Fruit fly (Drosophila melanogaster) whole organism, embryonic: ENCODE data around the gene CG5107.

Experiments used
- BEAF-32 ChIP-seq: fragments of 200-800 bp; sonication (Bioruptor generic); optimal IDR thresholded peaks from 3 replicates; lab custom pipeline; 2017; ENCODE audit warnings: missing biosample characterization, missing genetic modification characterization, mild to moderate bottlenecking, moderate library complexity, missing genetic modification reagents
- CG11504 ChIP-seq: fragments of 200-800 bp; sonication (Bioruptor generic); optimal IDR thresholded peaks from 3 replicates; lab custom pipeline; 2019; ENCODE audit warnings: missing biosample characterization, mild to moderate bottlenecking, missing genetic modification characterization, moderate library complexity
- CG12299 ChIP-seq: fragments of 200-800 bp; sonication (Bioruptor generic); optimal IDR thresholded peaks from 2 replicates; lab custom pipeline; 2018; ENCODE audit warnings: missing biosample characterization, mild to moderate bottlenecking, missing genetic modification characterization
- CG12744 ChIP-seq: fragments of 200-800 bp; sonication (Bioruptor generic); optimal IDR thresholded peaks from 2 replicates; lab custom pipeline; 2016; ENCODE audit warnings: missing biosample characterization, missing genetic modification characterization
- CG13296 ChIP-seq: fragments of 200-800 bp; sonication (Bioruptor generic); optimal IDR thresholded peaks from 3 replicates; lab custom pipeline; 2018; ENCODE audit warnings: missing biosample characterization, mild to moderate bottlenecking, missing genetic modification characterization
- CG14014 ChIP-seq: fragments of 200-800 bp; sonication (Bioruptor generic); IDR thresholded peaks from 2 replicates; pipeline ENCODE4 v1.3.6; 2022; ENCODE audit warnings: missing biosample characterization, missing genetic modification characterization
- CG14050 ChIP-seq: fragments of 200-800 bp; sonication (Bioruptor generic); IDR thresholded peaks from 3 replicates; pipeline ENCODE4 v1.3.6; 2022; ENCODE audit warnings: missing biosample characterization, missing genetic modification characterization
- CG14710 ChIP-seq: fragments of 200-800 bp; sonication (Bioruptor generic); optimal IDR thresholded peaks from 3 replicates; lab custom pipeline; 2019; ENCODE audit warnings: missing biosample characterization, mild to moderate bottlenecking, missing genetic modification characterization, moderate library complexity
- CG16813 ChIP-seq: fragments of 200-800 bp; sonication (Bioruptor generic); IDR thresholded peaks from 3 replicates; pipeline ENCODE4 v1.3.6; 2022; ENCODE audit warnings: missing biosample characterization, missing genetic modification characterization; ENCODE audit not compliant: partially characterized antibody
- CG30431 ChIP-seq: fragments of 200-800 bp; sonication (Bioruptor generic); optimal IDR thresholded peaks from 2 replicates; lab custom pipeline; 2017; ENCODE audit warnings: missing biosample characterization, missing genetic modification characterization
- CG3281 ChIP-seq: fragments of 200-800 bp; sonication (Bioruptor generic); optimal IDR thresholded peaks from 3 replicates; lab custom pipeline; 2017; ENCODE audit warnings: missing biosample characterization, mild to moderate bottlenecking, missing genetic modification characterization
- CG4282 ChIP-seq: fragments of 200-800 bp; sonication (Bioruptor generic); optimal IDR thresholded peaks from 2 replicates; lab custom pipeline; 2016; ENCODE audit warnings: missing biosample characterization, missing genetic modification characterization
- CG4617 ChIP-seq: fragments of 200-800 bp; sonication (Bioruptor generic); optimal IDR thresholded peaks from 3 replicates; lab custom pipeline; 2016; ENCODE audit warnings: missing biosample characterization, missing genetic modification characterization, borderline replicate concordance
- CG4730 ChIP-seq: fragments of 200-800 bp; sonication (Bioruptor generic); IDR thresholded peaks from 2 replicates; pipeline ENCODE4 v1.3.6; 2022; ENCODE audit warnings: missing biosample characterization, missing genetic modification characterization
- CG5953 ChIP-seq: fragments of 200-800 bp; sonication (Bioruptor generic); IDR thresholded peaks from 2 replicates; pipeline ENCODE4 v1.3.6; 2022; ENCODE audit warnings: missing biosample characterization, missing genetic modification characterization
- CG6683 ChIP-seq: fragments of 200-800 bp; sonication (Bioruptor generic); optimal IDR thresholded peaks from 2 replicates; lab custom pipeline; 2017; ENCODE audit warnings: missing biosample characterization, mild to moderate bottlenecking, missing genetic modification characterization, missing genetic modification reagents
- CG7271 ChIP-seq: fragments of 200-800 bp; sonication (Bioruptor generic); optimal IDR thresholded peaks from 2 replicates; lab custom pipeline; 2018; ENCODE audit warnings: missing biosample characterization, mild to moderate bottlenecking, missing genetic modification characterization, moderate library complexity
- CG7745 ChIP-seq: fragments of 200-800 bp; sonication (Bioruptor generic); optimal IDR thresholded peaks from 2 replicates; lab custom pipeline; 2018; ENCODE audit warnings: missing biosample characterization, mild to moderate bottlenecking, missing genetic modification characterization, moderate library complexity
- CG8281 ChIP-seq: fragments of 200-800 bp; sonication (Bioruptor generic); optimal IDR thresholded peaks from 2 replicates; lab custom pipeline; 2018; ENCODE audit warnings: missing biosample characterization, mild to moderate bottlenecking, missing genetic modification characterization, moderate library complexity
- CG8944 ChIP-seq: fragments of 200-800 bp; sonication (Bioruptor generic); optimal IDR thresholded peaks from 3 replicates; lab custom pipeline; 2016; ENCODE audit warnings: missing biosample characterization, missing genetic modification characterization
- CrebB ChIP-seq: fragments of 200-800 bp; sonication (Bioruptor generic); optimal IDR thresholded peaks from 3 replicates; lab custom pipeline; 2018; ENCODE audit warnings: missing biosample characterization, mild to moderate bottlenecking, missing genetic modification characterization
- D19A ChIP-seq: fragments of 200-800 bp; optimal IDR thresholded peaks from 3 replicates; lab custom pipeline; 2019; ENCODE audit warnings: missing biosample characterization, mild to moderate bottlenecking, missing genetic modification characterization, moderate library complexity
- Dfd ChIP-seq, 2 experiments: fragments of >200 bp; optimal IDR thresholded peaks; 2 replicates each; lab custom pipeline; 2017; ENCODE audit warnings: missing biosample characterization in 2 of 2, missing genetic modification characterization in 2 of 2
- NC2α ChIP-seq: fragments of 200-800 bp; sonication (Bioruptor generic); optimal IDR thresholded peaks from 2 replicates; lab custom pipeline; 2016; ENCODE audit warnings: missing biosample characterization, missing genetic modification characterization
- Neu2 ChIP-seq: fragments of 200-800 bp; sonication (Bioruptor generic); optimal IDR thresholded peaks from 3 replicates; lab custom pipeline; 2016; ENCODE audit warnings: missing biosample characterization, missing genetic modification characterization, borderline replicate concordance
- NfI ChIP-seq: fragments of 200-800 bp; sonication (Bioruptor generic); optimal IDR thresholded peaks from 3 replicates; lab custom pipeline; 2018; ENCODE audit warnings: missing biosample characterization, mild to moderate bottlenecking, missing genetic modification characterization, moderate library complexity
- Pdp1 ChIP-seq, 2 experiments: fragments of 200-800 bp; sonication (Bioruptor generic); optimal IDR thresholded peaks; 3 replicates each; lab custom pipeline; 2016; ENCODE audit warnings: missing biosample characterization in 2 of 2, missing genetic modification characterization in 2 of 2, mild to moderate bottlenecking in 1 of 2, moderate library complexity in 1 of 2
- Ptx1 ChIP-seq: fragments of 200-800 bp; sonication (Bioruptor generic); IDR thresholded peaks from 2 replicates; pipeline ENCODE4 v1.3.6; 2022; ENCODE audit warnings: missing biosample characterization, missing genetic modification characterization
- Stat92E ChIP-seq, 3 experiments: fragments of >200 bp in 2 of 3; fragments of 200-800 bp in 1 of 3; sonication (Bioruptor generic) in 1 of 3; optimal IDR thresholded peaks; 2 replicates each; lab custom pipeline; 2017 to 2019; ENCODE audit warnings: missing biosample characterization in 3 of 3, missing genetic modification characterization in 3 of 3, mild to moderate bottlenecking in 1 of 3, moderate library complexity in 1 of 3
- ap ChIP-seq: fragments of 200-800 bp; sonication (Bioruptor generic); IDR thresholded peaks from 2 replicates; pipeline ENCODE4 v1.3.6; 2022; ENCODE audit warnings: missing biosample characterization, missing genetic modification characterization
- bigmax ChIP-seq: fragments of 200-800 bp; sonication (Bioruptor generic); optimal IDR thresholded peaks from 2 replicates; lab custom pipeline; 2018; ENCODE audit warnings: missing biosample characterization, mild to moderate bottlenecking, missing genetic modification characterization
- chn ChIP-seq: fragments of 200-800 bp; sonication (Bioruptor generic); optimal IDR thresholded peaks from 2 replicates; lab custom pipeline; 2016; ENCODE audit warnings: missing biosample characterization, missing genetic modification characterization
- ci ChIP-seq: fragments of 200-800 bp; sonication (Bioruptor generic); IDR thresholded peaks from 3 replicates; pipeline ENCODE4 v1.3.6; 2022; ENCODE audit warnings: missing biosample characterization, missing genetic modification characterization
- dm ChIP-seq: fragments of 200-800 bp; sonication (Bioruptor generic); optimal IDR thresholded peaks from 3 replicates; lab custom pipeline; 2016; ENCODE audit warnings: missing biosample characterization, missing genetic modification characterization
- ewg ChIP-seq: fragments of 200-800 bp; sonication (Bioruptor generic); optimal IDR thresholded peaks from 3 replicates; lab custom pipeline; 2017; ENCODE audit warnings: mild to moderate bottlenecking, missing biosample characterization, missing genetic modification reagents, missing genetic modification characterization
- fd102C ChIP-seq: fragments of 200-800 bp; sonication (Bioruptor generic); optimal IDR thresholded peaks from 2 replicates; lab custom pipeline; 2018; ENCODE audit warnings: missing biosample characterization, mild to moderate bottlenecking, missing genetic modification characterization, moderate library complexity
- jigr1 ChIP-seq: fragments of 200-800 bp; sonication (Bioruptor generic); IDR thresholded peaks from 3 replicates; pipeline ENCODE4 v1.3.6; 2022; ENCODE audit warnings: missing biosample characterization, missing genetic modification characterization
- maf-S ChIP-seq: fragments of 200-800 bp; sonication (Bioruptor generic); optimal IDR thresholded peaks from 2 replicates; lab custom pipeline; 2016; ENCODE audit warnings: missing biosample characterization, missing genetic modification characterization
- p53 ChIP-seq: fragments of 200-800 bp; sonication (Bioruptor generic); optimal IDR thresholded peaks from 2 replicates; lab custom pipeline; 2016; ENCODE audit warnings: missing biosample characterization, missing genetic modification characterization
- pfk ChIP-seq: fragments of 200-800 bp; sonication (Bioruptor generic); optimal IDR thresholded peaks from 2 replicates; lab custom pipeline; 2018; ENCODE audit warnings: missing biosample characterization, mild to moderate bottlenecking, missing genetic modification characterization, moderate library complexity
- phol ChIP-seq: fragments of 200-800 bp; sonication (Bioruptor generic); optimal IDR thresholded peaks from 3 replicates; lab custom pipeline; 2018; ENCODE audit warnings: missing biosample characterization, mild to moderate bottlenecking, missing genetic modification characterization, moderate library complexity
- prd ChIP-seq, 3 experiments: fragments of >200 bp in 2 of 3; fragments of 200-800 bp in 1 of 3; sonication (Bioruptor generic) in 1 of 3; optimal IDR thresholded peaks in 2 of 3; IDR thresholded peaks in 1 of 3; 2 replicates in 2 of 3; 3 replicates in 1 of 3; pipeline versions ENCODE4 v1.3.6 to Lab custom; 2017 to 2022; ENCODE audit warnings: missing biosample characterization in 1 of 3, missing genetic modification characterization in 1 of 3
- sim ChIP-seq: fragments of 200-800 bp; sonication (Bioruptor generic); IDR thresholded peaks from 2 replicates; pipeline ENCODE4 v1.3.6; 2022; ENCODE audit warnings: missing biosample characterization, missing genetic modification characterization
- slou ChIP-seq: fragments of 200-800 bp; sonication (Bioruptor generic); optimal IDR thresholded peaks from 3 replicates; lab custom pipeline; 2016; ENCODE audit warnings: missing biosample characterization, missing genetic modification characterization
- vnd ChIP-seq: fragments of 200-800 bp; sonication (Bioruptor generic); IDR thresholded peaks from 3 replicates; pipeline ENCODE4 v1.3.6; 2022; ENCODE audit warnings: missing biosample characterization, missing genetic modification characterization; ENCODE audit not compliant: partially characterized antibody
- wdn ChIP-seq: fragments of 200-800 bp; sonication (Bioruptor generic); IDR thresholded peaks from 2 replicates; pipeline ENCODE4 v1.3.6; 2022; ENCODE audit warnings: missing biosample characterization, missing genetic modification characterization
- z ChIP-seq: fragments of 200-800 bp; sonication (Bioruptor generic); IDR thresholded peaks from 3 replicates; pipeline ENCODE4 v1.3.6; 2022; ENCODE audit warnings: missing biosample characterization, missing genetic modification characterization
- zen2 ChIP-seq: fragments of 200-800 bp; sonication (Bioruptor generic); IDR thresholded peaks from 3 replicates; pipeline ENCODE4 v1.3.6; 2022; ENCODE audit warnings: missing biosample characterization, missing genetic modification characterization; ENCODE audit not compliant: partially characterized antibody

Gene CG5107

DNA sequence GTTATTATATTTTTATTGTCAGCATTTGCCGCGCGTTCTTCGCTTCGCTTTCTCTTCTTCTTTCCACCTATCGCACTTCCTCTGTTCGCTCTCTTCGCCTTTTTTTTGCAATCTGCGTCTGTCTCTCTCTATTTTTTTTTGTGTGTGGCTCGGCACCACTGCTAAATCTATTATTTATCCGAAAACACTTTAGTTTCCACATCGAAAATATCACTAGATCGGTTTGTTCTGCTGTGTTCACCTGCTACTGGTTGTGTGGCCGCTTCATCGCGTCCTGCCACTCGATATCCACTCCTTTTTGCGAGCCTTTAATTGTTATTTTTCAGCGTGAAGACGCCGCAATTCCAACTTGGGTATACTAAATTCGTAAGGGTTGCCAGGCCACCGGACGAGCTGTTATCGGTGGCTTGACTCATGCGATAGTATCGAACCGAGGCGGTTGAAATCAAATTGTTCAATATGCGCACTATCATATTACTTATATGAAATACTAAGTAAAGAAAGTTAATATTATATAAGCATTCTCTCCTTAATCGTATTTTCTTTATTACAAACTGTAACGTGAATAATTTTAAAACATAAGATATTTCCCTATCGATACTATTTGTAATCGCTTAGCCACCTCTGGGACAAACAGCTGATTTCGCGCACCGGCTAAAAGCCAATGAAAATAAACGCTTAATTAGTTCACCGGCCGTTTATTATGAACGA, 22.4 kb upstream of the CG5107 start, which contains the start of the genes XNP, CG42488 and CG5116 (continued):
- TF ChIP-seq CG7271 (tag; lab: Kevin White, UChicago) (no peak), CG5953 (GFP tag; lab: Robert Waterston, UW) (no peak), zen2 (GFP tag; lab: Robert Waterston, UW) (peak; percentile 96), NfI (peak; percentile 57), CG12744 (GFP tag; lab: Kevin White, UChicago) (no peak), pfk (GFP tag; lab: Kevin White, UChicago) (no peak), Ptx1 (GFP tag; lab: Robert Waterston, UW) (peak; percentile 62), prd (optimal IDR thresholded peaks at IDR 0.05; lab: Kevin White, UChicago) (no peak), prd (GFP tag; IDR thresholded peaks at IDR 0.05; lab: Robert Waterston, UW) (peak; percentile 62), BEAF-32 (GFP tag; lab: Kevin White, UChicago) (peak; percentile 99), chn (GFP tag; lab: Kevin White, UChicago) (peak; percentile 40), CG14050 (GFP tag; lab: Robert Waterston, UW) (no peak; the same call in 2 of the 3 replicates), ci (GFP tag; lab: Robert Waterston, UW) (peak; percentile 12; the same call in 1 of the 3 replicates), CG4282 (GFP tag; lab: Kevin White, UChicago) (no peak), fd102C (GFP tag; lab: Kevin White, UChicago) (no peak), bigmax (no peak), NC2α (GFP tag; lab: Kevin White, UChicago) (no peak), ewg (peak; percentile 48), sim (no peak), CG7745 (no peak), CG13296 (peak; percentile 30), CG11504 (tag; lab: Kevin White, UChicago) (no peak), CG30431 (GFP tag; lab: Kevin White, UChicago) (no peak), D19A (tag; lab: Kevin White, UChicago) (no peak), CG12299 (tag; lab: Kevin White, UChicago) (no peak), maf-S (no peak), dm (GFP tag; lab: Kevin White, UChicago) (peak; percentile 42), CG4617 (GFP tag; lab: Kevin White, UChicago) (peak; percentile 48), ap (GFP tag; lab: Robert Waterston, UW) (no peak), CG3281 (peak; percentile 68), Pdp1 (GFP tag; optimal IDR thresholded peaks at IDR 0.05; lab: Kevin White, UChicago) (peak in 1 of 2 experiments; percentile 43), CG16813 (peak; percentile 99), CG4730 (no peak), CG14014 (GFP tag; lab: Robert Waterston, UW) (peak; percentile 64), CG14710 (tag; lab: Kevin White, UChicago) (peak; percentile 81), Dfd (GFP tag; optimal IDR thresholded peaks at IDR 0.05; lab: Kevin White, UChicago) (no peak), jigr1 (GFP tag; lab: Robert Waterston, UW) (no peak), CG8281 (no peak), CG6683 (GFP tag; lab: Kevin White, UChicago) (no peak), CrebB (tag; lab: Kevin White, UChicago) (peak; percentile 19), wdn (GFP tag; lab: Robert Waterston, UW) (no peak), p53 (no peak), CG8944 (GFP tag; lab: Kevin White, UChicago) (no peak), phol (tag; lab: Kevin White, UChicago) (peak; percentile 74), vnd (GFP tag; lab: Robert Waterston, UW) (peak; percentile 99), slou (GFP tag; lab: Kevin White, UChicago) (no peak), z (no peak), Neu2 (GFP tag; lab: Kevin White, UChicago) (no peak), Stat92E (GFP tag; optimal IDR thresholded peaks at IDR 0.05; lab: Kevin White, UChicago) (no peak)
